Fruit fly (Drosophila melanogaster): Measurements from ENCODE around the gene Ssdp.
A peak's percentile ranks its signal among the peaks of the same experiment; 100 is the strongest.

Gene Ssdp

dm6 chr3R:18185385-18185784 lies 14.0 kb downstream of the Ssdp start, which contains the start of the genes Arp5 and CG7208 (continued):
- TF ChIP-seq C15 (GFP tag; IDR thresholded peaks at IDR 0.05) (no peak), H15 (GFP tag; IDR thresholded peaks at IDR 0.05) (peak; percentile 54; the same call in 2 of the 3 replicates), Mrtf (GFP tag; IDR thresholded peaks at IDR 0.05) (no peak), Atf-2 (GFP tag; optimal IDR thresholded peaks at IDR 0.05) (peak; percentile 48), CG2116 (GFP tag; optimal IDR thresholded peaks at IDR 0.05) (peak; percentile 35), CG1647 (GFP tag; optimal IDR thresholded peaks at IDR 0.05) (peak; percentile 51), Dfd (GFP tag; optimal IDR thresholded peaks at IDR 0.05) (no peak), nerfin-1 (tag; optimal IDR thresholded peaks at IDR 0.05) (peak; percentile 45), CG6683 (GFP tag; optimal IDR thresholded peaks at IDR 0.05) (peak; percentile 39), CG12155 (GFP tag; optimal IDR thresholded peaks at IDR 0.05) (peak; percentile 73), CG7839 (tag; optimal IDR thresholded peaks at IDR 0.05) (no peak), CG8359 (GFP tag; optimal IDR thresholded peaks at IDR 0.05; ENCODE audit: borderline replicate concordance) (no peak), gce (GFP tag; IDR thresholded peaks at IDR 0.05) (no peak), zen2 (GFP tag; IDR thresholded peaks at IDR 0.05; ENCODE audit: partially characterized antibody) (no peak)

- TF ChIP-seq ewg (GFP tag; optimal IDR thresholded peaks at IDR 0.05) (peak; percentile 62), unc-4 (GFP tag; IDR thresholded peaks at IDR 0.05; ENCODE audit: partially characterized antibody) (peak; percentile 21; the same call in 1 of the 2 replicates), CG3995 (GFP tag; optimal IDR thresholded peaks at IDR 0.05) (no peak), HLHmδ (GFP tag; optimal IDR thresholded peaks at IDR 0.05) (no peak), Lhr (GFP tag; optimal IDR thresholded peaks at IDR 0.05) (peak; percentile 0), Atf-2 (GFP tag; optimal IDR thresholded peaks at IDR 0.05) (no peak), HLH54F (GFP tag; optimal IDR thresholded peaks at IDR 0.05) (no peak), Dp (GFP tag; optimal IDR thresholded peaks at IDR 0.05) (peak; percentile 82), CG2199 (GFP tag; IDR thresholded peaks at IDR 0.05) (0 out of 3 replicates have a peak, but pooled peaks have one; percentile 37), CG17186 (GFP tag; optimal IDR thresholded peaks at IDR 0.05) (peak; percentile 19), bcd (GFP tag; optimal IDR thresholded peaks at IDR 0.05) (peak; percentile 3), zfh1 (GFP tag; IDR thresholded peaks at IDR 0.05) (no peak), HmgZ (tag; optimal IDR thresholded peaks at IDR 0.05) (peak; percentile 4), sens (GFP tag) (peak; percentile 20), E2f1 (GFP tag; IDR thresholded peaks at IDR 0.05) (peak; percentile 71; the same call in 1 of the 2 replicates), trem (tag; optimal IDR thresholded peaks at IDR 0.05) (peak; percentile 35), CG11093 (GFP tag; IDR thresholded peaks at IDR 0.05) (no peak), z (GFP tag; IDR thresholded peaks at IDR 0.05) (0 out of 3 replicates have a peak, but pooled peaks have one; percentile 35), br (optimal IDR thresholded peaks at IDR 0.05) (no peak), CG34224 (GFP tag; IDR thresholded peaks at IDR 0.05; ENCODE audit: partially characterized antibody) (peak; percentile 22; the same call in 1 of the 3 replicates), YL-1 (GFP tag; optimal IDR thresholded peaks at IDR 0.05) (peak; percentile 42), org-1 (GFP tag; optimal IDR thresholded peaks at IDR 0.05) (no peak), CG4617 (GFP tag; optimal IDR thresholded peaks at IDR 0.05; ENCODE audit: borderline replicate concordance) (peak; percentile 49), sd (tag; optimal IDR thresholded peaks at IDR 0.05) (no peak), CG13287 (GFP tag; IDR thresholded peaks at IDR 0.05; ENCODE audit: partially characterized antibody) (0 out of 2 replicates have a peak, but pooled peaks have one; percentile 37), ken (GFP tag; IDR thresholded peaks at IDR 0.05) (0 out of 3 replicates have a peak, but pooled peaks have one; percentile 32), CG15514 (GFP tag; optimal IDR thresholded peaks at IDR 0.05) (peak; percentile 80), Elba2 (GFP tag; optimal IDR thresholded peaks at IDR 0.05) (peak; percentile 32), Bgb (GFP tag; IDR thresholded peaks at IDR 0.05; ENCODE audit: partially characterized antibody) (peak; percentile 42; the same call in 1 of the 2 replicates), BEAF-32 (GFP tag; optimal IDR thresholded peaks at IDR 0.05) (peak; percentile 10), CG9797 (GFP tag; optimal IDR thresholded peaks at IDR 0.05) (peak; percentile 84), CG2116 (GFP tag; optimal IDR thresholded peaks at IDR 0.05) (peak; percentile 27), chm (GFP tag; IDR thresholded peaks at IDR 0.05) (peak; percentile 52; the same call in 1 of the 2 replicates), pzg (GFP tag; optimal IDR thresholded peaks at IDR 0.05) (peak; percentile 73), cas (GFP tag; IDR thresholded peaks at IDR 0.05) (no peak), Opbp (GFP tag; IDR thresholded peaks at IDR 0.05; ENCODE audit: partially characterized antibody) (peak; percentile 45; the same call in 1 of the 3 replicates)
Measured at dm6 chr3R:18183244-18183643, 16.2 kb downstream of the Ssdp start, which contains the start of gene cdm. Gene cdm, minus strand, starts transcription at chr3R:18183479.

All from whole organism, embryonic.